Fruit fly (Drosophila melanogaster): Measurements from ENCODE around the gene Mst84B.

Mst84B gene

dm6 chr3R:7108589-7109312 is 46.8 kb downstream of the Mst84B start (continued):
- TF ChIP-seq dmrt93B (GFP tag; optimal IDR thresholded peaks at IDR 0.05): peak; percentile 94
- no peak for TF ChIP-seq Myc (optimal IDR thresholded peaks at IDR 0.05)
- TF ChIP-seq CrebA (GFP tag; optimal IDR thresholded peaks at IDR 0.05; ENCODE audit: borderline replicate concordance): peak; percentile 41
- TF ChIP-seq rgr (GFP tag; optimal IDR thresholded peaks at IDR 0.05): peak; percentile 96
- TF ChIP-seq Dif (GFP tag; optimal IDR thresholded peaks at IDR 0.05; ENCODE audit: partially characterized antibody): no peak
- peak; percentile 96 for TF ChIP-seq fru (GFP tag; optimal IDR thresholded peaks at IDR 0.05)
- TF ChIP-seq Jra (GFP tag; optimal IDR thresholded peaks at IDR 0.05): peak; percentile 94
- TF ChIP-seq Hr83 (GFP tag; optimal IDR thresholded peaks at IDR 0.05; ENCODE audit: poor library complexity, severe bottlenecking): no peak
- TF ChIP-seq Hnf4 (GFP tag; optimal IDR thresholded peaks at IDR 0.05): peak; percentile 94
- peak; percentile 91 for TF ChIP-seq Sp1 (GFP tag; optimal IDR thresholded peaks at IDR 0.05)

dm6 chr3R:7109760-7110303 is 47.9 kb downstream of the Mst84B start:
- no peak for TF ChIP-seq pan (optimal IDR thresholded peaks at IDR 0.05)
- TF ChIP-seq rgr (GFP tag; optimal IDR thresholded peaks at IDR 0.05): no peak
- TF ChIP-seq woc (GFP tag; optimal IDR thresholded peaks at IDR 0.05): no peak
- TF ChIP-seq h (GFP tag; optimal IDR thresholded peaks at IDR 0.05): no peak
- TF ChIP-seq psq (GFP tag; optimal IDR thresholded peaks at IDR 0.05): peak; percentile 52
- no peak for TF ChIP-seq fru (GFP tag; optimal IDR thresholded peaks at IDR 0.05)
- TF ChIP-seq dl (GFP tag; optimal IDR thresholded peaks at IDR 0.05; ENCODE audit: insufficient read depth in 1 of 2, partially characterized antibody in 2 of 2): peak; percentile 59 to 66
- peak; percentile 81 for TF ChIP-seq Dif (GFP tag; optimal IDR thresholded peaks at IDR 0.05; ENCODE audit: partially characterized antibody)

- TF ChIP-seq Hr78 (GFP tag; optimal IDR thresholded peaks at IDR 0.05): no peak
- no peak for TF ChIP-seq Dfd (GFP tag; optimal IDR thresholded peaks at IDR 0.05)
- TF ChIP-seq tai (GFP tag; optimal IDR thresholded peaks at IDR 0.05): no peak
- no peak for TF ChIP-seq Hr83 (GFP tag; optimal IDR thresholded peaks at IDR 0.05; ENCODE audit: poor library complexity, severe bottlenecking)
- TF ChIP-seq HLH106 (tag; optimal IDR thresholded peaks at IDR 0.05): no peak
- no peak for TF ChIP-seq GATAd (GFP tag; optimal IDR thresholded peaks at IDR 0.05)
- no peak for TF ChIP-seq CG9705 (GFP tag; optimal IDR thresholded peaks at IDR 0.05)
- no peak for TF ChIP-seq foxo (GFP tag; optimal IDR thresholded peaks at IDR 0.05)
- no peak for TF ChIP-seq rgr (GFP tag; optimal IDR thresholded peaks at IDR 0.05)
- no peak for TF ChIP-seq Hnf4 (GFP tag; optimal IDR thresholded peaks at IDR 0.05)
- TF ChIP-seq sv (GFP tag; optimal IDR thresholded peaks at IDR 0.05): no peak
- no peak for TF ChIP-seq psq (GFP tag; optimal IDR thresholded peaks at IDR 0.05)
- TF ChIP-seq dsf (GFP tag; optimal IDR thresholded peaks at IDR 0.05; ENCODE audit: borderline replicate concordance): no peak
- no peak for TF ChIP-seq Mio (GFP tag; optimal IDR thresholded peaks at IDR 0.05)
- no peak for TF ChIP-seq usp (GFP tag; optimal IDR thresholded peaks at IDR 0.05)
- TF ChIP-seq pan (optimal IDR thresholded peaks at IDR 0.05): no peak
- no peak for TF ChIP-seq lola (GFP tag; optimal IDR thresholded peaks at IDR 0.05)
These were observed 49.4 kb downstream of the Mst84B start for dm6 chr3R:7111206-7111858.

dm6 chr3R:7112977-7113376 is 51.0 kb downstream of the Mst84B start:
- TF ChIP-seq tai (GFP tag; optimal IDR thresholded peaks at IDR 0.05): no peak
- TF ChIP-seq ey (GFP tag; optimal IDR thresholded peaks at IDR 0.05): no peak
- no peak for TF ChIP-seq Mio (GFP tag; optimal IDR thresholded peaks at IDR 0.05)
- no peak for TF ChIP-seq br (GFP tag; optimal IDR thresholded peaks at IDR 0.05)
- no peak for TF ChIP-seq CG9705 (GFP tag; optimal IDR thresholded peaks at IDR 0.05)
- TF ChIP-seq Hr78 (GFP tag; optimal IDR thresholded peaks at IDR 0.05): no peak
- TF ChIP-seq Hr83 (GFP tag; optimal IDR thresholded peaks at IDR 0.05; ENCODE audit: poor library complexity, severe bottlenecking): no peak
- TF ChIP-seq OdsH (GFP tag; optimal IDR thresholded peaks at IDR 0.05): no peak
- no peak for TF ChIP-seq dmrt93B (GFP tag; optimal IDR thresholded peaks at IDR 0.05)
- no peak for TF ChIP-seq Jra (GFP tag; optimal IDR thresholded peaks at IDR 0.05)
- TF ChIP-seq CG32264 (GFP tag; optimal IDR thresholded peaks at IDR 0.05): no peak
- TF ChIP-seq brk (GFP tag; optimal IDR thresholded peaks at IDR 0.05): no peak
- no peak for TF ChIP-seq Dif (GFP tag; optimal IDR thresholded peaks at IDR 0.05; ENCODE audit: partially characterized antibody)
- TF ChIP-seq Myc (optimal IDR thresholded peaks at IDR 0.05): no peak
- no peak for TF ChIP-seq CrebA (GFP tag; optimal IDR thresholded peaks at IDR 0.05; ENCODE audit: borderline replicate concordance)
- no peak for TF ChIP-seq Dfd (GFP tag; optimal IDR thresholded peaks at IDR 0.05)
- TF ChIP-seq Hnf4 (GFP tag; optimal IDR thresholded peaks at IDR 0.05): no peak

Measured in whole organism, wandering third instar larva.